Worm (Caenorhabditis elegans): ENCODE measurements around the gene vha-5.

- TF ChIP-seq unc-30 (tag; optimal IDR thresholded peaks at IDR 0.05): no peak
- TF ChIP-seq unc-62 (GFP tag; optimal IDR thresholded peaks at IDR 0.05): no peak
- no peak for TF ChIP-seq nhr-76 (tag; optimal IDR thresholded peaks at IDR 0.05)
- no peak for TF ChIP-seq dpl-1 (GFP tag; optimal IDR thresholded peaks at IDR 0.05)
- TF ChIP-seq ceh-8 (GFP tag; optimal IDR thresholded peaks at IDR 0.05): no peak
- TF ChIP-seq mep-1 (tag; optimal IDR thresholded peaks at IDR 0.05): no peak
- TF ChIP-seq aly-2 (tag; optimal IDR thresholded peaks at IDR 0.05): no peak
These were observed 16.5 kb upstream of the vha-5 start for ce11 chrIV:8287287-8287686.

Measured in whole organism, L1 larva.